Fruit fly (Drosophila melanogaster): Measurements from ENCODE around the gene CG32576.

- no peak for TF ChIP-seq fru (GFP tag; optimal IDR thresholded peaks at IDR 0.05)
- no peak for TF ChIP-seq dl (GFP tag; optimal IDR thresholded peaks at IDR 0.05; ENCODE audit: insufficient read depth in 1 of 2, partially characterized antibody in 2 of 2)
- TF ChIP-seq sv (GFP tag; optimal IDR thresholded peaks at IDR 0.05) = no peak
- TF ChIP-seq Hnf4 (GFP tag; optimal IDR thresholded peaks at IDR 0.05) = no peak
- TF ChIP-seq psq (GFP tag; optimal IDR thresholded peaks at IDR 0.05) = no peak
- no peak for TF ChIP-seq brk (GFP tag; optimal IDR thresholded peaks at IDR 0.05)
- TF ChIP-seq Myc (optimal IDR thresholded peaks at IDR 0.05) = no peak
- TF ChIP-seq h (GFP tag; optimal IDR thresholded peaks at IDR 0.05) = no peak
- no peak for TF ChIP-seq pan (optimal IDR thresholded peaks at IDR 0.05)
- TF ChIP-seq CrebA (GFP tag; optimal IDR thresholded peaks at IDR 0.05; ENCODE audit: borderline replicate concordance) = no peak
- TF ChIP-seq OdsH (GFP tag; optimal IDR thresholded peaks at IDR 0.05) = no peak
- no peak for TF ChIP-seq sage (GFP tag; optimal IDR thresholded peaks at IDR 0.05)
These were observed 42.3 kb upstream of the CG32576 start, which contains the start of gene CG9919 for dm6 chrX:16330659-16331058.
